Worm (Caenorhabditis elegans): Measurements from ENCODE around the gene F21D12.2.

DNA sequence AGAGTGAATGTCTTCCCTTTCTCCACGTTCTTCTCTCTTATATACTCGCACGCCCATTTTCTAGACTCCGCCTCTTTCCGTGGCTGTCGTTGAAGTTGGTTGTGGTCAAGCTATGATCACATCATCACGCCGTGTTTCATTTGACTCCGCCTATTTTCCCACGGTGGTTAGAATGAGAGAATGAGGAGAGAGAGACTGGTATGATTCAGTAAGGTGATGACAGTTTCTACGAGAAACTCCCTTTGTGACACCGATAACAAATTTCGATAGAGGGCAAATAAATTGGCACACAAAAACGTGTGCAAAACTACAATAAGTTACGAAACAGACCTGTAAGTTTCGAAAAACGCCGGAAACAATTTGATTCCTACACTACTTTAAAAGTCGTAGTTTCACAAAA lies 37.0 kb upstream of the F21D12.2 start:
- no peak for TF ChIP-seq dve-1 (tag; optimal IDR thresholded peaks at IDR 0.05)
- TF ChIP-seq pax-1 (tag; optimal IDR thresholded peaks at IDR 0.05), result no peak
- TF ChIP-seq ceh-48 (tag; optimal IDR thresholded peaks at IDR 0.05), result no peak
- TF ChIP-seq ceh-2 (tag; optimal IDR thresholded peaks at IDR 0.05), result no peak
- no peak for TF ChIP-seq unc-55 (GFP tag; optimal IDR thresholded peaks at IDR 0.05)
- TF ChIP-seq pqm-1 (tag; optimal IDR thresholded peaks at IDR 0.05), result no peak
- no peak for TF ChIP-seq pha-4 (tag; optimal IDR thresholded peaks at IDR 0.05)
- TF ChIP-seq pag-3 (tag; optimal IDR thresholded peaks at IDR 0.05; ENCODE audit: borderline replicate concordance), result no peak
- no peak for TF ChIP-seq nhr-232 (tag; optimal IDR thresholded peaks at IDR 0.05)
- no peak for TF ChIP-seq npax-4 (tag; optimal IDR thresholded peaks at IDR 0.05)
- TF ChIP-seq dmd-4 (tag; optimal IDR thresholded peaks at IDR 0.05; ENCODE audit: borderline replicate concordance), result no peak
